Worm (Caenorhabditis elegans): ENCODE measurements around the gene eat-3.

eat-3 gene

ce11 chrII:9374807-9375206 is 50.1 kb downstream of the eat-3 start, which contains the start of gene C06C3.12:
Gene C06C3.12 (plus strand): TSS chrII:9375107.
- TF ChIP-seq ces-1 (GFP tag; optimal IDR thresholded peaks at IDR 0.05) = no peak
- TF ChIP-seq snpc-4 (tag; optimal IDR thresholded peaks at IDR 0.05) = no peak
- TF ChIP-seq lin-13 (tag; optimal IDR thresholded peaks at IDR 0.05) = no peak
- TF ChIP-seq pha-4 (tag; optimal IDR thresholded peaks at IDR 0.05) = no peak
- TF ChIP-seq unc-62 (GFP tag; optimal IDR thresholded peaks at IDR 0.05) = no peak
- no peak for TF ChIP-seq ceh-39 (tag; optimal IDR thresholded peaks at IDR 0.05)
- TF ChIP-seq nhr-76 (tag; optimal IDR thresholded peaks at IDR 0.05) = no peak
- no peak for TF ChIP-seq lsy-2 (tag; optimal IDR thresholded peaks at IDR 0.05)
- TF ChIP-seq bed-3 (GFP tag; optimal IDR thresholded peaks at IDR 0.05) = no peak
- no peak for TF ChIP-seq flh-1 (GFP tag; optimal IDR thresholded peaks at IDR 0.05)
- TF ChIP-seq unc-120 (tag; optimal IDR thresholded peaks at IDR 0.05; ENCODE audit: poor library complexity, severe bottlenecking) = no peak
- TF ChIP-seq lin-32 (GFP tag; optimal IDR thresholded peaks at IDR 0.05) = no peak
- no peak for TF ChIP-seq drap-1 (GFP tag; optimal IDR thresholded peaks at IDR 0.05)
- no peak for TF ChIP-seq blmp-1 (tag; optimal IDR thresholded peaks at IDR 0.05)
- TF ChIP-seq elt-1 (tag; optimal IDR thresholded peaks at IDR 0.05; ENCODE audit: borderline replicate concordance, insufficient read depth) = no peak

DNA sequence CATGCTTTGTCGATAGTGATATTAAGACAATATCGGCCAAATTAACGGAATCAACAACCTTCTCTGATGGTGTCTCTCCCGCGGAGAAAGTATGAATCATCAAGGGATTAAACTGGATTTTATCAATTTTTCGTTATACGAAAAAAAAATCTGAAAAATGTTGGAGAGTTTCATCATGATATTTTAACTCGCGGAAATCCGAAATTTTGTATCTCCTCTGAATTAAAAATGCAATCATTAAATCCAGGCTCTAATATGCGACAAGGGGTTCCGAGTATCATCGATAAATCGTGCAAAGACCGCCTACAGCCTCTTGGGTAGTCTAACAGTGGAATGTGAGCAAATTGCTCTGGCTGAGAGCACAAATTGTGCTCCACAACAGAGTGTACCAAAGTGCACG is 52.5 kb downstream of the eat-3 start, which contains the start of gene C06C3.10:
TSS of gene C06C3.10 (minus strand) at position 101 of the 400 bp plus-strand sequence.
- TF ChIP-seq ces-1 (GFP tag; optimal IDR thresholded peaks at IDR 0.05) (no peak), nhr-12 (tag; optimal IDR thresholded peaks at IDR 0.05) (no peak), cnd-1 (tag; optimal IDR thresholded peaks at IDR 0.05) (no peak), unc-62 (GFP tag; optimal IDR thresholded peaks at IDR 0.05) (no peak), lsy-2 (tag; optimal IDR thresholded peaks at IDR 0.05) (no peak), sptf-1 (tag; optimal IDR thresholded peaks at IDR 0.05) (no peak), elt-1 (tag; optimal IDR thresholded peaks at IDR 0.05; ENCODE audit: borderline replicate concordance, insufficient read depth) (no peak), ceh-43 (GFP tag; optimal IDR thresholded peaks at IDR 0.05) (no peak), flh-1 (GFP tag; optimal IDR thresholded peaks at IDR 0.05) (no peak), tbx-8 (GFP tag; optimal IDR thresholded peaks at IDR 0.05) (no peak), sem-2 (GFP tag; optimal IDR thresholded peaks at IDR 0.05) (no peak), unc-120 (tag; optimal IDR thresholded peaks at IDR 0.05; ENCODE audit: poor library complexity, severe bottlenecking) (no peak), blmp-1 (tag; optimal IDR thresholded peaks at IDR 0.05) (no peak), pha-4 (tag; optimal IDR thresholded peaks at IDR 0.05) (no peak), ceh-39 (tag; optimal IDR thresholded peaks at IDR 0.05) (no peak), zip-8 (tag; optimal IDR thresholded peaks at IDR 0.05) (no peak)

- TF ChIP-seq sptf-1 (tag; optimal IDR thresholded peaks at IDR 0.05) (no peak), elt-3 (tag; optimal IDR thresholded peaks at IDR 0.05) (no peak), ceh-43 (GFP tag; optimal IDR thresholded peaks at IDR 0.05) (no peak), nhr-237 (tag; optimal IDR thresholded peaks at IDR 0.05) (no peak), drap-1 (GFP tag; optimal IDR thresholded peaks at IDR 0.05) (no peak), mep-1 (tag; optimal IDR thresholded peaks at IDR 0.05) (no peak), nhr-28 (tag; optimal IDR thresholded peaks at IDR 0.05) (no peak), unc-39 (tag; optimal IDR thresholded peaks at IDR 0.05) (no peak), lin-13 (tag; optimal IDR thresholded peaks at IDR 0.05) (no peak), mls-2 (tag; optimal IDR thresholded peaks at IDR 0.05) (no peak), pha-4 (tag; optimal IDR thresholded peaks at IDR 0.05) (no peak), snpc-4 (tag; optimal IDR thresholded peaks at IDR 0.05) (no peak), ces-1 (GFP tag; optimal IDR thresholded peaks at IDR 0.05) (no peak), flh-1 (GFP tag; optimal IDR thresholded peaks at IDR 0.05) (no peak), lin-32 (GFP tag; optimal IDR thresholded peaks at IDR 0.05) (no peak), ztf-11 (tag; optimal IDR thresholded peaks at IDR 0.05) (no peak), tbx-8 (GFP tag; optimal IDR thresholded peaks at IDR 0.05) (no peak), blmp-1 (tag; optimal IDR thresholded peaks at IDR 0.05) (no peak), M03D4.4 (tag; optimal IDR thresholded peaks at IDR 0.05) (no peak)
Measured at ce11 chrII:9378174-9378573, 53.5 kb downstream of the eat-3 start.

Data from whole organism, mixed stage, embryonic.